Fruit fly (Drosophila melanogaster) whole organism, embryonic: ENCODE results near the gene CG17267.

Experiments
- CG10654 ChIP-seq: fragments of 200-800 bp; sonication (Bioruptor generic); optimal IDR thresholded peaks from 2 replicates; lab custom pipeline; 2016; ENCODE audit warnings: missing biosample characterization, missing genetic modification characterization
- CG11560 ChIP-seq: fragments of 200-800 bp; sonication (Bioruptor generic); IDR thresholded peaks from 3 replicates; pipeline ENCODE4 v1.3.6; 2022; ENCODE audit warnings: missing biosample characterization, missing genetic modification characterization
- CG13287 ChIP-seq: fragments of 200-800 bp; sonication (Bioruptor generic); IDR thresholded peaks from 2 replicates; pipeline ENCODE4 v1.3.6; 2022; ENCODE audit warnings: missing biosample characterization, missing genetic modification characterization; ENCODE audit not compliant: partially characterized antibody
- CG14014 ChIP-seq: fragments of 200-800 bp; sonication (Bioruptor generic); IDR thresholded peaks from 2 replicates; pipeline ENCODE4 v1.3.6; 2022; ENCODE audit warnings: missing biosample characterization, missing genetic modification characterization
- CG16813 ChIP-seq: fragments of 200-800 bp; sonication (Bioruptor generic); IDR thresholded peaks from 3 replicates; pipeline ENCODE4 v1.3.6; 2022; ENCODE audit warnings: missing biosample characterization, missing genetic modification characterization; ENCODE audit not compliant: partially characterized antibody
- CG17328 ChIP-seq: fragments of 200-800 bp; sonication (Bioruptor generic); IDR thresholded peaks from 2 replicates; pipeline ENCODE4 v1.3.6; 2022; ENCODE audit warnings: missing biosample characterization, missing genetic modification characterization
- CG17612 ChIP-seq: fragments of 200-800 bp; sonication (Bioruptor generic); IDR thresholded peaks from 2 replicates; pipeline ENCODE4 v1.3.6; 2022; ENCODE audit warnings: missing biosample characterization, missing genetic modification characterization
- CG2129 ChIP-seq: fragments of 200-800 bp; sonication (Bioruptor generic); IDR thresholded peaks from 2 replicates; pipeline ENCODE4 v1.3.6; 2022; ENCODE audit warnings: missing biosample characterization, missing genetic modification characterization; ENCODE audit not compliant: partially characterized antibody
- CG33213 ChIP-seq: fragments of 200-800 bp; sonication (Bioruptor generic); optimal IDR thresholded peaks from 3 replicates; lab custom pipeline; 2016; ENCODE audit warnings: missing biosample characterization, missing genetic modification characterization
- CG3995 ChIP-seq: fragments of 200-800 bp; sonication (Bioruptor generic); optimal IDR thresholded peaks from 3 replicates; lab custom pipeline; 2016; ENCODE audit warnings: missing biosample characterization, missing genetic modification characterization
- CG5180 ChIP-seq: fragments of 200-800 bp; sonication (Bioruptor generic); optimal IDR thresholded peaks from 3 replicates; lab custom pipeline; 2017; ENCODE audit warnings: missing biosample characterization, missing genetic modification characterization, mild to moderate bottlenecking, moderate library complexity, missing genetic modification reagents
- CG6854 ChIP-seq: fragments of 200-800 bp; sonication (Bioruptor generic); optimal IDR thresholded peaks from 3 replicates; lab custom pipeline; 2017; ENCODE audit warnings: missing biosample characterization, mild to moderate bottlenecking, missing genetic modification characterization
- CG7271 ChIP-seq: fragments of 200-800 bp; sonication (Bioruptor generic); optimal IDR thresholded peaks from 2 replicates; lab custom pipeline; 2018; ENCODE audit warnings: missing biosample characterization, mild to moderate bottlenecking, missing genetic modification characterization, moderate library complexity
- CG7745 ChIP-seq: fragments of 200-800 bp; sonication (Bioruptor generic); optimal IDR thresholded peaks from 2 replicates; lab custom pipeline; 2018; ENCODE audit warnings: missing biosample characterization, mild to moderate bottlenecking, missing genetic modification characterization, moderate library complexity
- CHES-1-like ChIP-seq: fragments of 200-800 bp; sonication (Bioruptor generic); optimal IDR thresholded peaks from 2 replicates; lab custom pipeline; 2016; ENCODE audit warnings: missing biosample characterization, missing genetic modification characterization
- Chrac-16 ChIP-seq: fragments of 200-800 bp; sonication (Bioruptor generic); optimal IDR thresholded peaks from 3 replicates; lab custom pipeline; 2016; ENCODE audit warnings: missing biosample characterization, missing genetic modification characterization
- Drgx ChIP-seq: fragments of 200-800 bp; sonication (Bioruptor generic); IDR thresholded peaks from 2 replicates; pipeline ENCODE4 v1.3.6; 2022; ENCODE audit warnings: missing biosample characterization, missing genetic modification characterization
- H2.0 ChIP-seq: fragments of 200-800 bp; sonication (Bioruptor generic); IDR thresholded peaks from 2 replicates; pipeline ENCODE4 v1.3.6; 2022; ENCODE audit warnings: missing biosample characterization, missing genetic modification characterization
- Hand ChIP-seq: fragments of 200-800 bp; sonication (Bioruptor generic); optimal IDR thresholded peaks from 2 replicates; lab custom pipeline; 2017; ENCODE audit warnings: mild to moderate bottlenecking, missing biosample characterization, missing genetic modification reagents, missing genetic modification characterization
- Hr39 ChIP-seq: fragments of >200 bp; optimal IDR thresholded peaks from 2 replicates; lab custom pipeline; 2017
- Med ChIP-seq: fragments of 200-800 bp; sonication (Bioruptor generic); peaks from one replicate; lab custom pipeline; 2016; ENCODE audit warnings: missing biosample characterization, missing genetic modification characterization, mild to moderate bottlenecking, inconsistent platforms, moderate library complexity
- TFAM ChIP-seq: fragments of 200-800 bp; sonication (Bioruptor generic); optimal IDR thresholded peaks from 2 replicates; lab custom pipeline; 2017; ENCODE audit warnings: missing biosample characterization, missing genetic modification characterization, inconsistent platforms
- ato ChIP-seq: fragments of 200-800 bp; sonication (Bioruptor generic); IDR thresholded peaks from 2 replicates; pipeline ENCODE4 v1.3.6; 2022; ENCODE audit warnings: missing biosample characterization, missing genetic modification characterization; ENCODE audit not compliant: partially characterized antibody
- bsh ChIP-seq, 2 experiments: fragments of 200-800 bp; sonication (Bioruptor generic); optimal IDR thresholded peaks; 2 replicates each; lab custom pipeline; 2017 to 2018; ENCODE audit warnings: mild to moderate bottlenecking in 2 of 2, missing biosample characterization in 2 of 2, missing genetic modification characterization in 2 of 2, moderate library complexity in 1 of 2
- dan ChIP-seq: fragments of 200-800 bp; sonication (Bioruptor generic); IDR thresholded peaks from 2 replicates; pipeline ENCODE4 v1.3.6; 2022; ENCODE audit warnings: missing biosample characterization, missing genetic modification characterization
- dmrt99B ChIP-seq: fragments of 200-800 bp; sonication (Bioruptor generic); optimal IDR thresholded peaks from 2 replicates; lab custom pipeline; 2018; ENCODE audit warnings: missing biosample characterization, mild to moderate bottlenecking, missing genetic modification characterization, moderate library complexity
- ems ChIP-seq: fragments of 200-800 bp; sonication (Bioruptor generic); optimal IDR thresholded peaks from 3 replicates; lab custom pipeline; 2016; ENCODE audit warnings: missing biosample characterization, missing genetic modification characterization
- gro ChIP-seq: fragments of 200-800 bp; sonication (Bioruptor generic); optimal IDR thresholded peaks from 2 replicates; lab custom pipeline; 2016; ENCODE audit warnings: missing biosample characterization, missing genetic modification characterization
- her ChIP-seq: fragments of 200-800 bp; sonication (Bioruptor generic); optimal IDR thresholded peaks from 2 replicates; lab custom pipeline; 2016; ENCODE audit warnings: missing biosample characterization, missing genetic modification characterization
- ken ChIP-seq: fragments of 200-800 bp; sonication (Bioruptor generic); IDR thresholded peaks from 3 replicates; pipeline ENCODE4 v1.3.6; 2022; ENCODE audit warnings: missing biosample characterization, missing genetic modification characterization
- knrl ChIP-seq: fragments of 200-800 bp; sonication (Bioruptor generic); IDR thresholded peaks from 3 replicates; pipeline ENCODE4 v1.3.6; 2022; ENCODE audit warnings: missing biosample characterization, missing genetic modification characterization; ENCODE audit not compliant: partially characterized antibody
- lmd ChIP-seq: fragments of 200-800 bp; sonication (Bioruptor generic); IDR thresholded peaks from 2 replicates; pipeline ENCODE4 v1.3.6; 2022; ENCODE audit warnings: missing biosample characterization, missing genetic modification characterization
- luna ChIP-seq: fragments of 200-800 bp; sonication (Bioruptor generic); optimal IDR thresholded peaks from 2 replicates; lab custom pipeline; 2016; ENCODE audit warnings: missing biosample characterization, missing genetic modification characterization
- maf-S ChIP-seq: fragments of 200-800 bp; sonication (Bioruptor generic); optimal IDR thresholded peaks from 2 replicates; lab custom pipeline; 2016; ENCODE audit warnings: missing biosample characterization, missing genetic modification characterization
- nerfin-1 ChIP-seq: fragments of 200-800 bp; sonication (Bioruptor generic); optimal IDR thresholded peaks from 3 replicates; lab custom pipeline; 2019; ENCODE audit warnings: missing biosample characterization, mild to moderate bottlenecking, missing genetic modification characterization, moderate library complexity
- nom ChIP-seq: fragments of 200-800 bp; sonication (Bioruptor generic); optimal IDR thresholded peaks from 2 replicates; lab custom pipeline; 2017; ENCODE audit warnings: missing biosample characterization, missing genetic modification characterization, mild to moderate bottlenecking, moderate library complexity, missing genetic modification reagents
- oc ChIP-seq: fragments of 200-800 bp; sonication (Bioruptor generic); optimal IDR thresholded peaks from 2 replicates; lab custom pipeline; 2018; ENCODE audit warnings: missing biosample characterization, mild to moderate bottlenecking, missing genetic modification characterization, moderate library complexity
- salm ChIP-seq: fragments of 200-800 bp; sonication (Bioruptor generic); optimal IDR thresholded peaks from 2 replicates; lab custom pipeline; 2018; ENCODE audit warnings: missing biosample characterization, mild to moderate bottlenecking, missing genetic modification characterization
- seq ChIP-seq: fragments of 200-800 bp; sonication (Bioruptor generic); IDR thresholded peaks from 2 replicates; pipeline ENCODE4 v1.3.6; 2022; ENCODE audit warnings: missing biosample characterization, missing genetic modification characterization
- slbo ChIP-seq: fragments of 200-800 bp; sonication (Bioruptor generic); IDR thresholded peaks from 2 replicates; pipeline ENCODE4 v1.3.6; 2022; ENCODE audit warnings: missing biosample characterization, missing genetic modification characterization
- sqz ChIP-seq: fragments of 200-800 bp; sonication (Bioruptor generic); optimal IDR thresholded peaks from 3 replicates; lab custom pipeline; 2018; ENCODE audit warnings: missing biosample characterization, mild to moderate bottlenecking, missing genetic modification characterization
- stc ChIP-seq: fragments of 200-800 bp; sonication (Bioruptor generic); IDR thresholded peaks from 2 replicates; pipeline ENCODE4 v1.3.6; 2022; ENCODE audit warnings: missing biosample characterization, missing genetic modification characterization
- tll ChIP-seq, 2 experiments: fragments of 200-800 bp in 1 of 2; fragments of >200 bp in 1 of 2; sonication (Bioruptor generic) in 1 of 2; optimal IDR thresholded peaks; 2 replicates each; lab custom pipeline; 2017 to 2019; ENCODE audit warnings: missing biosample characterization in 2 of 2, missing genetic modification characterization in 2 of 2, mild to moderate bottlenecking in 1 of 2, moderate library complexity in 1 of 2
- tup ChIP-seq: fragments of 200-800 bp; sonication (Bioruptor generic); optimal IDR thresholded peaks from 2 replicates; lab custom pipeline; 2016; ENCODE audit warnings: missing biosample characterization, mild to moderate bottlenecking, missing genetic modification characterization, moderate library complexity
- unpg ChIP-seq: fragments of 200-800 bp; sonication (Bioruptor generic); optimal IDR thresholded peaks from 3 replicates; lab custom pipeline; 2018; ENCODE audit warnings: missing biosample characterization, mild to moderate bottlenecking, missing genetic modification characterization, moderate library complexity

The CG17267 gene

DNA sequence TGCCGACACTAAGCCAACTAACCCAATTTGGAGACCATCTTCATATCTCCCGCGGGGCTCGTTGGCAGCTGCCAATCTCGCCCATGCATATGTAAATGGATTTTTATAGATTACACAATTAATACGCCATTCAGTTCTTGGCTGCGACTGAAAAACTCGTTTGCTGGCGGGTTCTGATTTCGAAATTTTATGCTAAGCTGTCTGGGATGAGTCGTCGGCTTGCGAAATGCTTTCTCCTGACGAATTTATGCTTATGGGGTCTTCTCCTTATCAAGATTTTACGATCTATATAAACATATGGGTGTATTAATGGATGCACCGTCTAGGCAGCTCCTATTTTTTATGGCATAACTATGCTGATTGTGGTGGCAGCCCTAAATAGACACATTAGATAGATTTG is at the start of gene CG17267:
CG17267 (minus strand) TSS at position 101 of the 400 bp plus-strand sequence.
- no peak for TF ChIP-seq CG17328 (GFP tag; lab: Robert Waterston, UW)
- peak; percentile 16 for TF ChIP-seq Med (GFP tag; lab: Kevin White, UChicago)

dm6 chr3R:20788559-20788958 is 49.7 kb upstream of the CG17267 start:
- TF ChIP-seq seq (peak; percentile 37; the same call in 1 of the 2 replicates), sqz (GFP tag; lab: Kevin White, UChicago) (peak; percentile 62), nerfin-1 (tag; lab: Kevin White, UChicago) (peak; percentile 72), tll (GFP tag; optimal IDR thresholded peaks at IDR 0.05; lab: Kevin White, UChicago) (no peak)

- TF ChIP-seq ken (GFP tag; lab: Robert Waterston, UW) = no peak
- TF ChIP-seq Chrac-16 (GFP tag; lab: Kevin White, UChicago) = no peak
- TF ChIP-seq CG17612 = no peak
- no peak for TF ChIP-seq slbo
- TF ChIP-seq CG33213 (GFP tag; lab: Kevin White, UChicago) = no peak
- TF ChIP-seq knrl (GFP tag; lab: Robert Waterston, UW) = no peak
- peak; percentile 39 for TF ChIP-seq Hr39 (lab: Kevin White, UChicago)
- no peak for TF ChIP-seq CG13287 (GFP tag; lab: Robert Waterston, UW)
- TF ChIP-seq CG5180 (GFP tag; lab: Kevin White, UChicago) = no peak
- no peak for TF ChIP-seq CG2129 (GFP tag; lab: Robert Waterston, UW)
- TF ChIP-seq Hand (GFP tag; lab: Kevin White, UChicago) = no peak
- no peak for TF ChIP-seq lmd (GFP tag; lab: Robert Waterston, UW)
- TF ChIP-seq CG16813 = no peak
- no peak for TF ChIP-seq oc (tag; lab: Kevin White, UChicago)
- no peak for TF ChIP-seq TFAM (GFP tag; lab: Kevin White, UChicago)
- TF ChIP-seq H2.0 (GFP tag; lab: Robert Waterston, UW) = no peak
- TF ChIP-seq CG6854 (GFP tag; lab: Kevin White, UChicago) = no peak
- TF ChIP-seq stc (GFP tag; lab: Robert Waterston, UW) = no peak
- TF ChIP-seq salm (tag; lab: Kevin White, UChicago) = no peak
- TF ChIP-seq tup (GFP tag; lab: Kevin White, UChicago) = no peak
- TF ChIP-seq CG11560 (tag; lab: Robert Waterston, UW) = no peak
- no peak for TF ChIP-seq her (GFP tag; lab: Kevin White, UChicago)
- TF ChIP-seq dmrt99B = no peak
- no peak for TF ChIP-seq CG10654 (GFP tag; lab: Kevin White, UChicago)
- 0 out of 2 replicates have a peak, but pooled peaks have one; percentile 8 for TF ChIP-seq dan (GFP tag; lab: Robert Waterston, UW)
- TF ChIP-seq gro (GFP tag; lab: Kevin White, UChicago) = no peak
- peak; percentile 77 for TF ChIP-seq nom (GFP tag; lab: Kevin White, UChicago)
- no peak for TF ChIP-seq ems (GFP tag; lab: Kevin White, UChicago)
- no peak for TF ChIP-seq CG3995
- TF ChIP-seq CG7745 (tag; lab: Kevin White, UChicago) = no peak
- no peak for TF ChIP-seq ato
- TF ChIP-seq bsh (GFP tag; optimal IDR thresholded peaks at IDR 0.05; lab: Kevin White, UChicago) = peak in 1 of 2 experiments; percentile 45
- TF ChIP-seq CG7271 (tag; lab: Kevin White, UChicago) = no peak
- no peak for TF ChIP-seq CG14014
- no peak for TF ChIP-seq luna (GFP tag; lab: Kevin White, UChicago)
- no peak for TF ChIP-seq unpg (GFP tag; lab: Kevin White, UChicago)
- TF ChIP-seq CHES-1-like = no peak
- no peak for TF ChIP-seq maf-S (GFP tag; lab: Kevin White, UChicago)
- TF ChIP-seq Drgx (GFP tag; lab: Robert Waterston, UW) = peak; percentile 72
Observed at dm6 chr3R:20784436-20785368, 45.8 kb upstream of the CG17267 start.
